Fruit fly (Drosophila melanogaster): ENCODE data around the gene Rad9.

DNA sequence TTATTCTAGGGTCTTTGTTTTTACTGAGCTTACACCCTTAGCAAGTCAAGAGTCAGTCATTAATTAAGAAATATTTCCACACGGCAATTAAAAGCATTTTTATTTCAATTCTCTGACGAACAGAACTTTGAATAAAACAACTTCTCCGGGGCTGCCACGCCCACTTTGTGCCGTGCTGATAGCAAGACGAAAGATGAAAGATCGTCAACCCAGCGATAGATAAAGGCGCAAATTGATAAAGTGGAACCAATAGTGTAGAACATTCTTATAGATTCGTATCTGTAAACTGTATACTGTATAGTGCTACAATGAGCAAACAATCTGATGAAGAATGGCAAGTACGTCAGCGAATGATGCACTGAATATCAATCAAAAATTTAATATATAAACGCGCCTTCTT lies 37.4 kb downstream of the Rad9 start:
- TF ChIP-seq CG8478 (optimal IDR thresholded peaks at IDR 0.05) (no peak), CTCF (optimal IDR thresholded peaks at IDR 0.05) (no peak)

Data from S2 (cell line).